Worm (Caenorhabditis elegans) whole organism, L1 larva: ENCODE measurements around the gene ZK1098.12.

Source experiments
- C16A3.4 ChIP-seq: fragments of 150-350 bp; optimal IDR thresholded peaks from 2 replicates; lab custom pipeline; 2014; ENCODE audit warnings: missing biosample characterization, missing genetic modification characterization
- Y116A8C.19 ChIP-seq: sonication (generic microtip); optimal IDR thresholded peaks from 2 replicates; lab custom pipeline; 2016; ENCODE audit warnings: missing compliant biosample characterization, missing genetic modification characterization, borderline replicate concordance
- aha-1 ChIP-seq: fragments of 150-350 bp; optimal IDR thresholded peaks from 2 replicates; lab custom pipeline; 2014; ENCODE audit warnings: missing biosample characterization, missing genetic modification characterization
- ces-1 ChIP-seq: fragments of 150-350 bp; optimal IDR thresholded peaks from 2 replicates; lab custom pipeline; 2014; ENCODE audit warnings: missing biosample characterization, missing genetic modification reagents, missing genetic modification characterization
- dpl-1 ChIP-seq, 3 experiments: fragments of 150-350 bp in 2 of 3; sonication (generic microtip) in 1 of 3; optimal IDR thresholded peaks; 2 replicates each; lab custom pipeline; 2014 to 2017; ENCODE audit warnings: missing biosample characterization in 3 of 3, missing genetic modification characterization in 3 of 3, missing genetic modification reagents in 3 of 3
- efl-1 ChIP-seq, 4 experiments: fragments of 150-350 bp; optimal IDR thresholded peaks in 3 of 4; peaks in 1 of 4; 1 replicate in 1 of 4; 2 replicates in 3 of 4; lab custom pipeline; 2014; ENCODE audit warnings: missing biosample characterization in 2 of 4, missing genetic modification characterization in 2 of 4, missing genetic modification reagents in 2 of 4
- egl-27 ChIP-seq, 2 experiments: fragments of 150-350 bp in 1 of 2; sonication (generic microtip); optimal IDR thresholded peaks; 3 replicates each; lab custom pipeline; 2017 to 2018; ENCODE audit warnings: missing biosample characterization in 2 of 2, missing genetic modification characterization in 2 of 2, missing genetic modification reagents in 2 of 2
- elt-3 ChIP-seq, 6 experiments: fragments of 150-350 bp in 1 of 6; sonication (generic microtip); optimal IDR thresholded peaks; 2 replicates each; lab custom pipeline; 2017 to 2018; ENCODE audit warnings: missing biosample characterization in 6 of 6, missing genetic modification characterization in 6 of 6, inconsistent platforms in 1 of 6
- fkh-10 ChIP-seq: sonication (generic microtip); optimal IDR thresholded peaks from 2 replicates; lab custom pipeline; 2017; ENCODE audit warnings: missing biosample characterization, missing genetic modification reagents, missing genetic modification characterization
- fkh-4 ChIP-seq: sonication (generic microtip); optimal IDR thresholded peaks from 2 replicates; lab custom pipeline; 2016; ENCODE audit warnings: missing compliant biosample characterization, missing genetic modification characterization, borderline replicate concordance
- hlh-4 ChIP-seq: sonication (generic microtip); optimal IDR thresholded peaks from 2 replicates; lab custom pipeline; 2016; ENCODE audit warnings: mild to moderate bottlenecking, missing genetic modification characterization, missing compliant biosample characterization
- hpl-2 ChIP-seq: fragments of 150-350 bp; optimal IDR thresholded peaks from 2 replicates; lab custom pipeline; 2014; ENCODE audit warnings: missing biosample characterization, missing genetic modification reagents, missing genetic modification characterization
- irx-1 ChIP-seq: sonication (generic microtip); optimal IDR thresholded peaks from 2 replicates; lab custom pipeline; 2016; ENCODE audit warnings: missing genetic modification characterization, missing compliant biosample characterization
- jun-1 ChIP-seq: fragments of 150-350 bp; optimal IDR thresholded peaks from 2 replicates; lab custom pipeline; 2014; ENCODE audit warnings: missing biosample characterization, missing genetic modification reagents, missing genetic modification characterization
- lin-15B ChIP-seq: fragments of 150-350 bp; sonication (generic microtip); optimal IDR thresholded peaks from 3 replicates; lab custom pipeline; 2014; ENCODE audit warnings: missing biosample characterization, missing genetic modification characterization
- lin-35 ChIP-seq, 2 experiments: fragments of 150-350 bp; optimal IDR thresholded peaks; 2 replicates each; lab custom pipeline; 2014; ENCODE audit warnings: missing biosample characterization in 2 of 2, missing genetic modification characterization in 2 of 2, missing genetic modification reagents in 2 of 2
- lin-39 ChIP-seq: fragments of 150-350 bp; optimal IDR thresholded peaks from 2 replicates; lab custom pipeline; 2014; ENCODE audit warnings: missing biosample characterization, missing genetic modification reagents, missing genetic modification characterization
- lsy-2 ChIP-seq, 2 experiments: fragments of 150-350 bp; optimal IDR thresholded peaks; 2 replicates each; lab custom pipeline; 2014; ENCODE audit warnings: missing biosample characterization in 2 of 2, missing genetic modification characterization in 2 of 2
- mef-2 ChIP-seq: fragments of 150-350 bp; optimal IDR thresholded peaks from 2 replicates; lab custom pipeline; 2014; ENCODE audit warnings: missing biosample characterization, missing genetic modification characterization
- nhr-19 ChIP-seq: fragments of 200-800 bp; sonication (Bioruptor generic); conservative IDR thresholded peaks from 2 replicates; pipeline ENCODE4 v1.3.6; 2022; ENCODE audit warnings: missing genetic modification characterization, missing compliant biosample characterization
- nhr-237 ChIP-seq: fragments of 150-350 bp; optimal IDR thresholded peaks from 2 replicates; lab custom pipeline; 2014; ENCODE audit warnings: missing biosample characterization, missing genetic modification characterization
- nhr-28 ChIP-seq: fragments of 150-350 bp; optimal IDR thresholded peaks from 2 replicates; lab custom pipeline; 2014; ENCODE audit warnings: missing biosample characterization, missing genetic modification characterization
- nhr-47 ChIP-seq: sonication (generic microtip); optimal IDR thresholded peaks from 2 replicates; lab custom pipeline; 2016; ENCODE audit warnings: mild to moderate bottlenecking, missing genetic modification characterization, moderate library complexity, missing compliant biosample characterization
- nhr-90 ChIP-seq: sonication (generic microtip); optimal IDR thresholded peaks from 2 replicates; lab custom pipeline; 2016; ENCODE audit warnings: mild to moderate bottlenecking, missing genetic modification characterization, missing compliant biosample characterization; ENCODE audit not compliant: poor library complexity
- pag-3 ChIP-seq: sonication (generic microtip); optimal IDR thresholded peaks from 2 replicates; lab custom pipeline; 2017; ENCODE audit warnings: missing genetic modification characterization, mild to moderate bottlenecking, missing compliant biosample characterization, antibody characterized with exemption, borderline replicate concordance; ENCODE audit not compliant: insufficient read depth
- pax-3 ChIP-seq: fragments of 200-800 bp; sonication (Bioruptor generic); optimal IDR thresholded peaks from 2 replicates; lab custom pipeline; 2018; ENCODE audit warnings: mild to moderate bottlenecking, missing genetic modification characterization, moderate library complexity, missing compliant biosample characterization
- rnt-1 ChIP-seq: sonication (generic microtip); optimal IDR thresholded peaks from 2 replicates; lab custom pipeline; 2016; ENCODE audit warnings: mild to moderate bottlenecking, missing genetic modification characterization, moderate library complexity, missing compliant biosample characterization
- skn-1 ChIP-seq: fragments of 150-350 bp; optimal IDR thresholded peaks from 2 replicates; lab custom pipeline; 2014; ENCODE audit warnings: missing biosample characterization, missing genetic modification characterization
- snu-23 ChIP-seq: sonication (generic microtip); optimal IDR thresholded peaks from 2 replicates; lab custom pipeline; 2016; ENCODE audit warnings: missing genetic modification characterization, missing compliant biosample characterization
- sptf-1 ChIP-seq: fragments of 150-350 bp; optimal IDR thresholded peaks from 2 replicates; lab custom pipeline; 2014; ENCODE audit warnings: missing biosample characterization, missing genetic modification characterization
- swsn-7 ChIP-seq: sonication (generic microtip); optimal IDR thresholded peaks from 2 replicates; lab custom pipeline; 2016; ENCODE audit warnings: missing genetic modification characterization, missing compliant biosample characterization
- tlp-1 ChIP-seq: fragments of 150-350 bp; optimal IDR thresholded peaks from 2 replicates; lab custom pipeline; 2014; ENCODE audit warnings: missing biosample characterization, missing genetic modification characterization
- unc-30 ChIP-seq: sonication (generic microtip); optimal IDR thresholded peaks from 2 replicates; lab custom pipeline; 2017; ENCODE audit warnings: missing biosample characterization, missing genetic modification characterization
- unc-62 ChIP-seq: fragments of 150-350 bp; optimal IDR thresholded peaks from 2 replicates; lab custom pipeline; 2014; ENCODE audit warnings: missing biosample characterization, missing genetic modification reagents, missing genetic modification characterization
- xbp-1 ChIP-seq: sonication (generic microtip); optimal IDR thresholded peaks from 2 replicates; lab custom pipeline; 2016; ENCODE audit warnings: missing genetic modification characterization, missing compliant biosample characterization
- ztf-11 ChIP-seq, 2 experiments: sonication (generic microtip); optimal IDR thresholded peaks; 2 replicates each; lab custom pipeline; 2016 to 2017; ENCODE audit warnings: missing genetic modification characterization in 2 of 2, missing biosample characterization in 1 of 2, missing compliant biosample characterization in 1 of 2
- ztf-4 ChIP-seq: fragments of 150-350 bp; optimal IDR thresholded peaks from 2 replicates; lab custom pipeline; 2014; ENCODE audit warnings: missing biosample characterization, missing genetic modification characterization

Gene ZK1098.12

ce11 chrIII:9521410-9522090, 23.4 kb upstream of the ZK1098.12 start, which contains the start of the genes clu-1 and prp-40 (continued):
- TF ChIP-seq fkh-4 (tag; lab: Kevin White, UChicago): peak; percentile 77
- peak; percentile 71 for TF ChIP-seq mef-2 (tag; lab: Kevin White, UChicago)
- no peak for TF ChIP-seq tlp-1 (tag; lab: Kevin White, UChicago)
- TF ChIP-seq sptf-1 (tag; lab: Kevin White, UChicago): no peak
- peak; percentile 89 for TF ChIP-seq nhr-19 (GFP tag; lab: Robert Waterston, UW)
- TF ChIP-seq ces-1 (GFP tag; lab: Kevin White, UChicago): no peak
- peak; percentile 95 for TF ChIP-seq rnt-1 (tag; lab: Kevin White, UChicago)
- peak; percentile 55 for TF ChIP-seq nhr-237
- TF ChIP-seq lin-15B (tag; lab: Kevin White, UChicago): peak; percentile 93
- peak; percentile 93 for TF ChIP-seq nhr-47
- TF ChIP-seq pax-3 (tag; lab: Kevin White, UChicago): peak; percentile 58
- TF ChIP-seq efl-1 (optimal IDR thresholded peaks at IDR 0.05; lab: Kevin White, UChicago): peak; percentile 88 to 89
- TF ChIP-seq efl-1 (GFP tag; optimal IDR thresholded peaks at IDR 0.05 in 1 of 2; lab: Kevin White, UChicago): peak; percentile 82 to 98
- peak; percentile 81 for TF ChIP-seq jun-1 (tag; lab: Kevin White, UChicago)
- peak; percentile 86 for TF ChIP-seq nhr-90 (tag; lab: Kevin White, UChicago)
- TF ChIP-seq hpl-2: peak; percentile 70
- peak; percentile 40 for TF ChIP-seq aha-1 (tag; lab: Kevin White, UChicago)
- TF ChIP-seq snu-23 (GFP tag; lab: Kevin White, UChicago): peak; percentile 95
- no peak for TF ChIP-seq Y116A8C.19 (tag; lab: Kevin White, UChicago)
- TF ChIP-seq elt-3 (tag; optimal IDR thresholded peaks at IDR 0.05; lab: Kevin White, UChicago): peak in 3 of 6 experiments; percentile 21 to 86 (median 68)
- TF ChIP-seq pag-3 (tag; lab: Kevin White, UChicago): no peak
- TF ChIP-seq skn-1 (tag; lab: Kevin White, UChicago): peak; percentile 78
- TF ChIP-seq hlh-4 (tag; lab: Kevin White, UChicago): no peak
- TF ChIP-seq nhr-28 (tag; lab: Kevin White, UChicago): no peak
- peak; percentile 90 for TF ChIP-seq xbp-1
- no peak for TF ChIP-seq unc-30 (tag; lab: Kevin White, UChicago)
- TF ChIP-seq ztf-4 (tag; lab: Kevin White, UChicago): peak; percentile 83
- TF ChIP-seq fkh-10 (GFP tag; lab: Kevin White, UChicago): peak; percentile 57
- peak; percentile 77 for TF ChIP-seq irx-1
- TF ChIP-seq ztf-11 (tag; optimal IDR thresholded peaks at IDR 0.05; lab: Kevin White, UChicago): peak in 1 of 2 experiments; percentile 37
- no peak for TF ChIP-seq unc-62 (GFP tag; lab: Kevin White, UChicago)
- TF ChIP-seq egl-27 (tag; optimal IDR thresholded peaks at IDR 0.05; lab: Kevin White, UChicago): no peak
- peak; percentile 91 for TF ChIP-seq swsn-7
- TF ChIP-seq, all 84 proteins: peak for 57

ce11 chrIII:9523581-9523980, 21.3 kb upstream of the ZK1098.12 start, which contains the start of gene mrps-23:
Gene mrps-23, minus strand, starts transcription at chrIII:9523672.
- TF ChIP-seq elt-3 (tag; optimal IDR thresholded peaks at IDR 0.05; lab: Kevin White, UChicago) (peak in 1 of 6 experiments; percentile 12), lin-39 (tag; lab: Kevin White, UChicago) (no peak), rnt-1 (tag; lab: Kevin White, UChicago) (no peak), C16A3.4 (tag; lab: Kevin White, UChicago) (no peak), dpl-1 (GFP tag; optimal IDR thresholded peaks at IDR 0.05; lab: Kevin White, UChicago) (peak in 1 of 3 experiments; percentile 7), nhr-47 (peak; percentile 7), lin-35 (GFP tag; optimal IDR thresholded peaks at IDR 0.05; lab: Kevin White, UChicago) (peak in 1 of 2 experiments; percentile 30), efl-1 (optimal IDR thresholded peaks at IDR 0.05; lab: Kevin White, UChicago) (no peak), efl-1 (GFP tag; optimal IDR thresholded peaks at IDR 0.05 in 1 of 2; lab: Kevin White, UChicago) (peak in 1 of 2 experiments; percentile 16), lsy-2 (tag; optimal IDR thresholded peaks at IDR 0.05; lab: Kevin White, UChicago) (peak in 1 of 2 experiments; percentile 35), snu-23 (GFP tag; lab: Kevin White, UChicago) (peak; percentile 20), nhr-90 (tag; lab: Kevin White, UChicago) (peak; percentile 22), sptf-1 (tag; lab: Kevin White, UChicago) (no peak), pag-3 (tag; lab: Kevin White, UChicago) (no peak)
